Fruit fly (Drosophila melanogaster): ENCODE measurements around the gene CG12605.

Gene CG12605

dm6 chr3L:3908838-3909810 lies 55.4 kb downstream of the CG12605 start (continued):
- TF ChIP-seq CG14710 (tag; optimal IDR thresholded peaks at IDR 0.05) (peak; percentile 47), crp (GFP tag; optimal IDR thresholded peaks at IDR 0.05) (peak in 1 of 2 experiments; percentile 41), CG34422 (GFP tag; IDR thresholded peaks at IDR 0.05) (peak; percentile 44; the same call in 2 of the 3 replicates), CG15514 (GFP tag; optimal IDR thresholded peaks at IDR 0.05) (peak; percentile 52), CG4404 (GFP tag; IDR thresholded peaks at IDR 0.05) (no peak), CG6272 (GFP tag; IDR thresholded peaks at IDR 0.05) (no peak), dpn (GFP tag; optimal IDR thresholded peaks at IDR 0.05) (peak in 1 of 2 experiments; percentile 18), CG9609 (GFP tag; optimal IDR thresholded peaks at IDR 0.05) (no peak), MESR4 (GFP tag; optimal IDR thresholded peaks at IDR 0.05) (peak; percentile 79), CG15601 (tag; optimal IDR thresholded peaks at IDR 0.05) (no peak), CG12659 (GFP tag; optimal IDR thresholded peaks at IDR 0.05) (peak; percentile 29), gfzf (GFP tag; optimal IDR thresholded peaks at IDR 0.05) (peak; percentile 86), Ets97D (GFP tag; optimal IDR thresholded peaks at IDR 0.05) (peak; percentile 32), HLH54F (GFP tag; optimal IDR thresholded peaks at IDR 0.05) (no peak), CG2678 (tag; optimal IDR thresholded peaks at IDR 0.05) (no peak), salm (tag; optimal IDR thresholded peaks at IDR 0.05) (no peak), Abd-B (GFP tag; optimal IDR thresholded peaks at IDR 0.05) (no peak), Myb (GFP tag; optimal IDR thresholded peaks at IDR 0.05) (peak; percentile 99), CG3838 (GFP tag; optimal IDR thresholded peaks at IDR 0.05) (no peak), CG1792 (GFP tag; optimal IDR thresholded peaks at IDR 0.05) (no peak), Deaf1 (tag; optimal IDR thresholded peaks at IDR 0.05) (peak; percentile 22), MBD-R2 (GFP tag; IDR thresholded peaks at IDR 0.05) (peak; percentile 31; the same call in 1 of the 2 replicates), Bdp1 (GFP tag; optimal IDR thresholded peaks at IDR 0.05) (no peak), pzg (GFP tag; optimal IDR thresholded peaks at IDR 0.05) (peak; percentile 79), grn (GFP tag; optimal IDR thresholded peaks at IDR 0.05) (no peak), Rx (GFP tag; IDR thresholded peaks at IDR 0.05) (no peak), E2f2 (GFP tag; IDR thresholded peaks at IDR 0.05) (peak; percentile 75), CG17912 (GFP tag; optimal IDR thresholded peaks at IDR 0.05) (no peak), CG1602 (GFP tag; optimal IDR thresholded peaks at IDR 0.05) (no peak), CG11696 (GFP tag; IDR thresholded peaks at IDR 0.05) (no peak), nerfin-2 (GFP tag; IDR thresholded peaks at IDR 0.05; ENCODE audit: partially characterized antibody) (0 out of 2 replicates have a peak, but pooled peaks have one; percentile 51), trem (tag; optimal IDR thresholded peaks at IDR 0.05) (peak; percentile 44), crol (GFP tag; IDR thresholded peaks at IDR 0.05) (peak; percentile 93), Dp (GFP tag; optimal IDR thresholded peaks at IDR 0.05) (peak; percentile 72), CG13123 (GFP tag; optimal IDR thresholded peaks at IDR 0.05) (no peak), kay (GFP tag; optimal IDR thresholded peaks at IDR 0.05) (no peak), danr (GFP tag; IDR thresholded peaks at IDR 0.05) (no peak), CG8290 (GFP tag; optimal IDR thresholded peaks at IDR 0.05) (no peak), CG8290 (tag; optimal IDR thresholded peaks at IDR 0.05) (no peak), gro (GFP tag; optimal IDR thresholded peaks at IDR 0.05) (no peak), sens (GFP tag) (peak; percentile 84), knrl (GFP tag; IDR thresholded peaks at IDR 0.05; ENCODE audit: partially characterized antibody) (peak; percentile 59), Doc3 (GFP tag; IDR thresholded peaks at IDR 0.05; ENCODE audit: partially characterized antibody) (peak; percentile 51; the same call in 2 of the 3 replicates), CG9932 (GFP tag; IDR thresholded peaks at IDR 0.05) (no peak), sr (GFP tag; IDR thresholded peaks at IDR 0.05) (no peak), CG9437 (GFP tag; optimal IDR thresholded peaks at IDR 0.05) (peak; percentile 24), CG3995 (GFP tag; optimal IDR thresholded peaks at IDR 0.05) (peak; percentile 26), pnt (GFP tag; optimal IDR thresholded peaks at IDR 0.05) (no peak), CG16813 (GFP tag; IDR thresholded peaks at IDR 0.05; ENCODE audit: partially characterized antibody) (peak; percentile 55; the same call in 2 of the 3 replicates)
